3 fruit fly cellular contexts compared by ENCODE assay signal in the genomic region with DNA sequence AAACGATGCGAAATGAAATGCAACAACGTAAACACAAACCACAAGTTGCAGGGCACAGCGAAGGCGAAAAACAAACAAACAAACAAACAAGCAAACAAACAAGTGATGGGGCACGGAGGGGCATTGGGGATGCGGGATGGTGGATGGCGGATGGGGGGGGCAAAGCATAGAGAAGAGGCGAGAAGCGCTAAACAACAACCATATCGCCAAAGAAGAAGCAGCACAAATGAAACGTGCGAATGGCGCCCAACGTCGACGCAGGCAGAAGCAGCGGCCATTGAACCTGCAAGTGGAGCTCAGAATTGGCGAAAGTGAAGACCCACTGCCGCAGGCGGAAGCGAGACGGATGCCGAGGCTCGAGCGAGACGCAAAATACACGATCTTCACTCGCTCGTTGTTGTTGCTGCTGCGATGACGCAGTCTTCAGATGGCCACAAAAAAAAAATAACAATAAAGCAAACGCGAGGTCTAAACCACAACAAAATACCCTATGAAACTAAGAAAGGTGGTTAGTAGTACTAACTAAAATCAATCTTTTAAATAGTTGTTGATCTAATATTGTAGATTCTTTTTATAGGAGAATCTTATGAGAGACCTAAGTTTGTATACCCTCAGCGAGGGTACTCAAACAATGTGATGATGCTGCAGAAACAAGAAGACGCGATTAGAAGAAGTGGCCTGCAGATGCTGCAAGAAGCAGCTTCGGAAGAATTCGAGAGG.
TF ChIP-seq lines count a peak whose summit lies in the region.

No protein-coding gene starts in this region.

TF ChIP-seq in whole organism, embryonic, 481 proteins besides CTCF, POLR2A, EP300 and RAD21 (continued from another document and continues in another):
- peak; percentile 6 for TF ChIP-seq CG2678 (tag; optimal IDR thresholded peaks at IDR 0.05; lab: Kevin White, UChicago)
- peak; percentile 28 for TF ChIP-seq CG1603 (tag; optimal IDR thresholded peaks at IDR 0.05; lab: Kevin White, UChicago)
- peak; percentile 52 for TF ChIP-seq cwo (GFP tag; optimal IDR thresholded peaks at IDR 0.05; lab: Kevin White, UChicago)
- TF ChIP-seq corto (GFP tag; optimal IDR thresholded peaks at IDR 0.05; lab: Kevin White, UChicago) = peak; percentile 91
- TF ChIP-seq kay (GFP tag; optimal IDR thresholded peaks at IDR 0.05; lab: Kevin White, UChicago) = no peak
- TF ChIP-seq D19A (tag; optimal IDR thresholded peaks at IDR 0.05; lab: Kevin White, UChicago) = peak; percentile 69
- TF ChIP-seq CG18599 (GFP tag; optimal IDR thresholded peaks at IDR 0.05; lab: Kevin White, UChicago) = peak; percentile 5
- no peak for TF ChIP-seq E2f1 (GFP tag; IDR thresholded peaks at IDR 0.05; lab: Robert Waterston, UW)
- peak; percentile 27; the same call in 1 of the 2 replicates for TF ChIP-seq CG32772 (GFP tag; IDR thresholded peaks at IDR 0.05; lab: Robert Waterston, UW)
- TF ChIP-seq Med (GFP tag; lab: Kevin White, UChicago) = peak; percentile 49
- 0 out of 3 replicates have a peak, but pooled peaks have one; percentile 5 for TF ChIP-seq CG11456 (GFP tag; IDR thresholded peaks at IDR 0.05; lab: Robert Waterston, UW)
- 0 out of 2 replicates have a peak, but pooled peaks have one; percentile 21 for TF ChIP-seq CG32532 (GFP tag; IDR thresholded peaks at IDR 0.05; lab: Robert Waterston, UW)
- TF ChIP-seq HLHmδ (GFP tag; optimal IDR thresholded peaks at IDR 0.05; lab: Kevin White, UChicago) = peak; percentile 54
- peak; percentile 55 for TF ChIP-seq vvl (GFP tag; IDR thresholded peaks at IDR 0.05; lab: Robert Waterston, UW)
- TF ChIP-seq vfl (GFP tag; optimal IDR thresholded peaks at IDR 0.05; lab: Kevin White, UChicago) = no peak
- no peak for TF ChIP-seq chinmo (GFP tag; IDR thresholded peaks at IDR 0.05; lab: Robert Waterston, UW; ENCODE audit: partially characterized antibody)
- TF ChIP-seq Dad (GFP tag; optimal IDR thresholded peaks at IDR 0.05; lab: Kevin White, UChicago) = no peak
- TF ChIP-seq fd64A (GFP tag; optimal IDR thresholded peaks at IDR 0.05; lab: Kevin White, UChicago) = peak; percentile 25
- 0 out of 2 replicates have a peak, but pooled peaks have one; percentile 20 for TF ChIP-seq CG31224 (GFP tag; IDR thresholded peaks at IDR 0.05; lab: Robert Waterston, UW)
- 0 out of 3 replicates have a peak, but pooled peaks have one; percentile 13 for TF ChIP-seq CG17361 (GFP tag; IDR thresholded peaks at IDR 0.05; lab: Robert Waterston, UW)
- no peak for TF ChIP-seq prd (optimal IDR thresholded peaks at IDR 0.05; lab: Kevin White, UChicago)
- TF ChIP-seq prd (GFP tag; IDR thresholded peaks at IDR 0.05; lab: Robert Waterston, UW) = peak; percentile 42; the same call in 1 of the 3 replicates
- TF ChIP-seq Adf1 (GFP tag; IDR thresholded peaks at IDR 0.05; lab: Robert Waterston, UW) = peak; percentile 74
- TF ChIP-seq CG11504 (tag; optimal IDR thresholded peaks at IDR 0.05; lab: Kevin White, UChicago) = peak; percentile 31
- peak in 1 of 3 experiments; percentile 14 for TF ChIP-seq lola (GFP tag; optimal IDR thresholded peaks at IDR 0.05; lab: Kevin White, UChicago)
- peak; percentile 1 for TF ChIP-seq CG18262 (tag; optimal IDR thresholded peaks at IDR 0.05; lab: Kevin White, UChicago)
- no peak for TF ChIP-seq ab (GFP tag; optimal IDR thresholded peaks at IDR 0.05; lab: Kevin White, UChicago)
- TF ChIP-seq CG10979 (tag; optimal IDR thresholded peaks at IDR 0.05; lab: Kevin White, UChicago) = peak; percentile 15
- TF ChIP-seq CG9797 (GFP tag; optimal IDR thresholded peaks at IDR 0.05; lab: Kevin White, UChicago) = no peak
- TF ChIP-seq tna (GFP tag; IDR thresholded peaks at IDR 0.05; lab: Robert Waterston, UW; ENCODE audit: partially characterized antibody) = 0 out of 2 replicates have a peak, but pooled peaks have one; percentile 19
- peak; percentile 35; the same call in 1 of the 2 replicates for TF ChIP-seq CG10366 (GFP tag; IDR thresholded peaks at IDR 0.05; lab: Robert Waterston, UW)
- peak; percentile 95 for TF ChIP-seq crol (GFP tag; IDR thresholded peaks at IDR 0.05; lab: Robert Waterston, UW)
- TF ChIP-seq gem (tag; optimal IDR thresholded peaks at IDR 0.05; lab: Kevin White, UChicago) = peak; percentile 11
- TF ChIP-seq CG6689 (GFP tag; IDR thresholded peaks at IDR 0.05; lab: Robert Waterston, UW) = 0 out of 2 replicates have a peak, but pooled peaks have one; percentile 21
- peak; percentile 61 for TF ChIP-seq CG17385 (GFP tag; optimal IDR thresholded peaks at IDR 0.05; lab: Kevin White, UChicago)
- peak; percentile 7 for TF ChIP-seq CG2202 (tag; optimal IDR thresholded peaks at IDR 0.05; lab: Kevin White, UChicago)
- peak; percentile 11 for TF ChIP-seq CG3407 (GFP tag; optimal IDR thresholded peaks at IDR 0.05; lab: Kevin White, UChicago)
- peak; percentile 68 for TF ChIP-seq Ets65A (GFP tag; lab: Kevin White, UChicago)
- TF ChIP-seq NC2β (GFP tag; optimal IDR thresholded peaks at IDR 0.05; lab: Kevin White, UChicago) = no peak

TF ChIP-seq in whole organism, prepupa, 60 proteins besides CTCF, POLR2A, EP300 and RAD21 (continued from another document):
- TF ChIP-seq OdsH (GFP tag; optimal IDR thresholded peaks at IDR 0.05; lab: Kevin White, UChicago) (peak; percentile 83), Smox (GFP tag; optimal IDR thresholded peaks at IDR 0.05; lab: Kevin White, UChicago) (peak; percentile 91), CG6163 (GFP tag; IDR thresholded peaks at IDR 0.05; lab: Robert Waterston, UW) (peak; percentile 90), Sox14 (GFP tag; optimal IDR thresholded peaks at IDR 0.05; lab: Kevin White, UChicago) (peak; percentile 92), Eip75B (GFP tag; optimal IDR thresholded peaks at IDR 0.05; lab: Kevin White, UChicago) (peak; percentile 89), CG1621 (tag; optimal IDR thresholded peaks at IDR 0.05; lab: Kevin White, UChicago) (peak; percentile 41), salr (GFP tag; optimal IDR thresholded peaks at IDR 0.05; lab: Kevin White, UChicago) (peak; percentile 41 to 81), CG6792 (GFP tag; optimal IDR thresholded peaks at IDR 0.05; lab: Kevin White, UChicago) (peak; percentile 78), esn (GFP tag; optimal IDR thresholded peaks at IDR 0.05; lab: Kevin White, UChicago) (peak; percentile 93), CG6808 (GFP tag; optimal IDR thresholded peaks at IDR 0.05; lab: Kevin White, UChicago) (peak; percentile 47), Sox102F (GFP tag; optimal IDR thresholded peaks at IDR 0.05; lab: Kevin White, UChicago) (peak; percentile 91), eg (GFP tag; IDR thresholded peaks at IDR 0.05; lab: Robert Waterston, UW) (peak; percentile 82), spab (GFP tag; optimal IDR thresholded peaks at IDR 0.05; lab: Kevin White, UChicago) (peak; percentile 69), dac (GFP tag; optimal IDR thresholded peaks at IDR 0.05; lab: Kevin White, UChicago) (peak; percentile 42), fd85E (GFP tag; optimal IDR thresholded peaks at IDR 0.05; lab: Kevin White, UChicago) (peak; percentile 60), CG11762 (GFP tag; optimal IDR thresholded peaks at IDR 0.05; lab: Kevin White, UChicago; ENCODE audit: insufficient read depth) (peak; percentile 61), CG8119 (GFP tag; IDR thresholded peaks at IDR 0.05; lab: Robert Waterston, UW) (peak; percentile 83), ss (GFP tag; optimal IDR thresholded peaks at IDR 0.05; lab: Kevin White, UChicago) (peak in 1 of 2 experiments; percentile 23), CG10669 (GFP tag; optimal IDR thresholded peaks at IDR 0.05; lab: Kevin White, UChicago) (peak; percentile 75), CG11294 (GFP tag; IDR thresholded peaks at IDR 0.05; lab: Robert Waterston, UW) (peak; percentile 41; the same call in 1 of the 2 replicates), CG6854 (GFP tag; optimal IDR thresholded peaks at IDR 0.05; lab: Kevin White, UChicago) (peak; percentile 32), CG8632 (GFP tag; optimal IDR thresholded peaks at IDR 0.05; lab: Kevin White, UChicago) (peak; percentile 69), CG34406 (GFP tag; optimal IDR thresholded peaks at IDR 0.05; lab: Kevin White, UChicago) (peak; percentile 73), topi (GFP tag; optimal IDR thresholded peaks at IDR 0.05; lab: Kevin White, UChicago) (peak; percentile 90), Blimp-1 (GFP tag; optimal IDR thresholded peaks at IDR 0.05; lab: Kevin White, UChicago) (peak; percentile 98), CG16779 (tag; optimal IDR thresholded peaks at IDR 0.05; lab: Kevin White, UChicago) (peak; percentile 55), CG6276 (GFP tag; optimal IDR thresholded peaks at IDR 0.05; lab: Kevin White, UChicago) (peak; percentile 50), Lpt (GFP tag; optimal IDR thresholded peaks at IDR 0.05; lab: Kevin White, UChicago) (peak; percentile 80), CG32006 (GFP tag; optimal IDR thresholded peaks at IDR 0.05; lab: Kevin White, UChicago) (peak; percentile 84), lz (GFP tag; optimal IDR thresholded peaks at IDR 0.05; lab: Kevin White, UChicago) (peak; percentile 90), svp (GFP tag; lab: Kevin White, UChicago) (peak; percentile 96), Hr38 (GFP tag; optimal IDR thresholded peaks at IDR 0.05; lab: Kevin White, UChicago) (no peak), Hr4 (GFP tag; optimal IDR thresholded peaks at IDR 0.05; lab: Kevin White, UChicago) (peak; percentile 72), Ets96B (tag; optimal IDR thresholded peaks at IDR 0.05; lab: Kevin White, UChicago) (peak; percentile 79), Sox15 (GFP tag; optimal IDR thresholded peaks at IDR 0.05; lab: Kevin White, UChicago) (peak; percentile 46), acj6 (GFP tag; optimal IDR thresholded peaks at IDR 0.05; lab: Kevin White, UChicago) (peak; percentile 84), CG31627 (GFP tag; optimal IDR thresholded peaks at IDR 0.05; lab: Kevin White, UChicago) (peak; percentile 91), CG10631 (GFP tag; optimal IDR thresholded peaks at IDR 0.05; lab: Kevin White, UChicago) (peak; percentile 88), pdm3 (GFP tag; optimal IDR thresholded peaks at IDR 0.05; lab: Kevin White, UChicago) (peak; percentile 84), CG3919 (GFP tag; optimal IDR thresholded peaks at IDR 0.05; lab: Kevin White, UChicago) (peak; percentile 88), fd59A (GFP tag; optimal IDR thresholded peaks at IDR 0.05; lab: Kevin White, UChicago) (peak; percentile 58)

TF ChIP-seq in whole organism, wandering third instar larva, 38 proteins besides CTCF, POLR2A, EP300 and RAD21 (continued from another document):
- TF ChIP-seq CG32264 (GFP tag; optimal IDR thresholded peaks at IDR 0.05; lab: Kevin White, UChicago) = peak; percentile 85
- TF ChIP-seq Hr83 (GFP tag; optimal IDR thresholded peaks at IDR 0.05; lab: Kevin White, UChicago; ENCODE audit: poor library complexity, severe bottlenecking) = no peak
- no peak for TF ChIP-seq dl (GFP tag; optimal IDR thresholded peaks at IDR 0.05; lab: Kevin White, UChicago; ENCODE audit: insufficient read depth in 1 of 2, partially characterized antibody in 2 of 2)
- TF ChIP-seq Hr78 (GFP tag; optimal IDR thresholded peaks at IDR 0.05; lab: Kevin White, UChicago) = no peak
- no peak for TF ChIP-seq pan (optimal IDR thresholded peaks at IDR 0.05; lab: Kevin White, UChicago)
- TF ChIP-seq dsf (GFP tag; optimal IDR thresholded peaks at IDR 0.05; lab: Kevin White, UChicago; ENCODE audit: borderline replicate concordance) = peak; percentile 21
- peak; percentile 51 to 91 for TF ChIP-seq foxo (GFP tag; optimal IDR thresholded peaks at IDR 0.05; lab: Kevin White, UChicago)
- peak; percentile 93 for TF ChIP-seq fru (GFP tag; optimal IDR thresholded peaks at IDR 0.05; lab: Kevin White, UChicago)
- TF ChIP-seq h (GFP tag; optimal IDR thresholded peaks at IDR 0.05; lab: Kevin White, UChicago) = peak; percentile 95
- TF ChIP-seq OdsH (GFP tag; optimal IDR thresholded peaks at IDR 0.05; lab: Kevin White, UChicago) = peak; percentile 88
- TF ChIP-seq br (GFP tag; optimal IDR thresholded peaks at IDR 0.05; lab: Kevin White, UChicago) = peak; percentile 88
- peak; percentile 89 for TF ChIP-seq Jra (GFP tag; optimal IDR thresholded peaks at IDR 0.05; lab: Kevin White, UChicago)
- no peak for TF ChIP-seq Myc (optimal IDR thresholded peaks at IDR 0.05; lab: Kevin White, UChicago)
- TF ChIP-seq Hnf4 (GFP tag; optimal IDR thresholded peaks at IDR 0.05; lab: Kevin White, UChicago) = peak; percentile 89
- no peak for TF ChIP-seq jim (GFP tag; optimal IDR thresholded peaks at IDR 0.05; lab: Kevin White, UChicago)
TF ChIP-seq in whole organism, wandering third instar larva: peak in this region for 22.
